Worm (Caenorhabditis elegans) whole organism, late embryonic: Measurements from ENCODE around the gene R07B1.13.

ENCODE experiments used
- dve-1 ChIP-seq: sonication (generic microtip); optimal IDR thresholded peaks from 2 replicates; lab custom pipeline; 2017; ENCODE audit warnings: antibody characterized with exemption, mild to moderate bottlenecking, missing genetic modification characterization, missing compliant biosample characterization
- elt-2 ChIP-seq: sonication (generic microtip); optimal IDR thresholded peaks from 2 replicates; lab custom pipeline; 2016; ENCODE audit warnings: missing genetic modification reagents, missing genetic modification characterization, missing compliant biosample characterization
- nhr-11 ChIP-seq: fragments of 150-350 bp; optimal IDR thresholded peaks from 2 replicates; lab custom pipeline; 2014; ENCODE audit warnings: missing biosample characterization, missing genetic modification characterization

DNA sequence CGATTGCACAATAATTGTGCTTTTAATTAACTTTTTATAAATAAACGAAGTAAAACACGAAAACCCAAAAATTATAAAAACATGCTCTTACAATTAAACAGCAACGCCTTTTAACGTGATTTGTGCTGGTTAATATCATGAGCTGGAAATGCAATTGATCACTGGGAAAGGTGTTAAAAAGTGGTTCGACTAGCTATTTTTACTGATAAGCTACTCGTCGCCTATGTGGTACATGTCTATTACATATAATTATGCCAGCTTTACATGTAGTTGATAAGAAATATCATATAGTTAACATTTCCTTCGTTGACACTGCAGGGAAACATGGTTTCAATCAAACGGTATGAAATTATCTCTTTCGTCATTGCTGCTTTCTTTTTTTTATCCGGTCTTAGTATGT, 11.6 kb upstream of the R07B1.13 start, which contains the start of gene scav-5:
- TF ChIP-seq nhr-11 (tag; lab: Kevin White, UChicago) = no peak
- no peak for TF ChIP-seq elt-2 (tag; lab: Kevin White, UChicago)
- no peak for TF ChIP-seq dve-1 (tag; lab: Kevin White, UChicago)
